Worm (Caenorhabditis elegans) whole organism, L4/young adult: ENCODE measurements around the gene wdr-62.

Source experiments
- dao-5 ChIP-seq: sonication (generic microtip); optimal IDR thresholded peaks from 2 replicates; lab custom pipeline; 2016; ENCODE audit warnings: missing genotype, missing genetic modification characterization, moderate library complexity, missing compliant biosample characterization
- him-1 ChIP-seq: sonication (generic microtip); optimal IDR thresholded peaks from 2 replicates; lab custom pipeline; 2016; ENCODE audit warnings: missing genotype, missing genetic modification reagents, missing genetic modification characterization, missing compliant biosample characterization

DNA sequence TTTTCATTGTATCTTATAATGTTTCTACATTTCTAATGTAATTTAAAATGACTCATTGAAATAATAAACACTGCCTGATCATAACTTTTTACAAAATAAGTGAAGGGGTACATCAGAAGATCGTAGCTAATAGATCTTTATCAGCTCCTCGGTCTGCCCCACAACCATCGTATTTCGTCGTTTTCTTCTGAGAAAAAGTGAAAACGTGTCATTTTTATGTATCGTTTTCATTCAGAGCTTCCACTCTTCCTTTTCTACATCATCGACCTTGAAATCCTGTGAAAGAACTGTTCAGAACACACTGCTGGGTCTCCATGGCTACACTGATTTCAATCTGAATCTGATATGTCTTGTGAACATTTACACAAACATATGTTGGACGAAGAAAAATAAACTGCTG is 55.4 kb downstream of the wdr-62 start:
- TF ChIP-seq dao-5 (tag; lab: Kevin White, UChicago) (no peak), him-1 (no peak)
